Fruit fly (Drosophila melanogaster): ENCODE data around the gene CG11403.
A peak's percentile ranks its signal among the peaks of the same experiment; 100 is the strongest.

Gene CG11403

DNA sequence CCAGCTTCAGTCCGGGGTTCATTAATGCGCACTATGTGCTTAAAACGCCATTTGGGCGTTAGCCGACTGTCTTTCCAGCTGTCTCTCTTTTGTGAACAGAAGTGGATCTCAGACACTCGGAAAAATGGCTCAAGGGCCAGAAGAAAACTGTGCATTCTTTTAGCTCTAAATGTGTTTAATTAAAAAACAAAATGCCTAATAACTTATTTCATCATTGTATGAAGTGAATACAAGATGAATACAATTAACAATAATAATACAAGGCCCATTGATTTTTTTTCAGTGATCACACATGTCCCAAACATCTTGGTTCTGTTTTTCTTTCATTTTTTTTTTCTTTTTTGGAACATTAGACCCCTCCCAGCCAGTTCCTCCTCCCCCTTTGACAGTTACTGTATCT, 33.2 kb upstream of the CG11403 start (continued):
- TF ChIP-seq CG5245 (GFP tag; optimal IDR thresholded peaks at IDR 0.05) (no peak), pzg (GFP tag; optimal IDR thresholded peaks at IDR 0.05) (no peak), E2f2 (GFP tag; IDR thresholded peaks at IDR 0.05) (peak; percentile 17; the same call in 1 of the 2 replicates), cwo (GFP tag; optimal IDR thresholded peaks at IDR 0.05) (peak; percentile 42), crol (GFP tag; IDR thresholded peaks at IDR 0.05) (no peak), CG17359 (tag; optimal IDR thresholded peaks at IDR 0.05) (peak; percentile 68), sob (GFP tag; IDR thresholded peaks at IDR 0.05) (peak; percentile 55), Chrac-16 (GFP tag; optimal IDR thresholded peaks at IDR 0.05) (peak; percentile 36), Dfd (GFP tag; optimal IDR thresholded peaks at IDR 0.05) (no peak), CG14965 (GFP tag; optimal IDR thresholded peaks at IDR 0.05; ENCODE audit: borderline replicate concordance) (no peak), CG2116 (GFP tag; optimal IDR thresholded peaks at IDR 0.05) (no peak), Optix (GFP tag; IDR thresholded peaks at IDR 0.05) (no peak), ac (GFP tag; optimal IDR thresholded peaks at IDR 0.05) (no peak), Atf3 (GFP tag; optimal IDR thresholded peaks at IDR 0.05) (peak; percentile 54), CrebB (tag; optimal IDR thresholded peaks at IDR 0.05) (no peak), dati (GFP tag; IDR thresholded peaks at IDR 0.05) (no peak), CG3163 (GFP tag; optimal IDR thresholded peaks at IDR 0.05) (no peak), Taf1 (GFP tag; IDR thresholded peaks at IDR 0.05) (no peak; the same call in 1 of the 2 replicates), Opbp (GFP tag; IDR thresholded peaks at IDR 0.05; ENCODE audit: partially characterized antibody) (no peak), aop (GFP tag; IDR thresholded peaks at IDR 0.05) (no peak), D19B (GFP tag; optimal IDR thresholded peaks at IDR 0.05) (no peak), wor (GFP tag; IDR thresholded peaks at IDR 0.05) (peak; percentile 31; the same call in 1 of the 2 replicates), CG14860 (GFP tag; IDR thresholded peaks at IDR 0.05; ENCODE audit: partially characterized antibody) (no peak), ewg (GFP tag; optimal IDR thresholded peaks at IDR 0.05) (peak; percentile 28), prd (optimal IDR thresholded peaks at IDR 0.05) (no peak), prd (GFP tag; IDR thresholded peaks at IDR 0.05) (peak; percentile 68; the same call in 2 of the 3 replicates), CG15514 (GFP tag; optimal IDR thresholded peaks at IDR 0.05) (peak; percentile 13), sens-2 (GFP tag; IDR thresholded peaks at IDR 0.05) (no peak), pho (GFP tag; optimal IDR thresholded peaks at IDR 0.05) (peak; percentile 45), CG9817 (tag; optimal IDR thresholded peaks at IDR 0.05) (peak; percentile 28), wdn (GFP tag; IDR thresholded peaks at IDR 0.05) (0 out of 2 replicates have a peak, but pooled peaks have one; percentile 29), NfI (GFP tag; optimal IDR thresholded peaks at IDR 0.05) (peak; percentile 22), CG11723 (GFP tag; optimal IDR thresholded peaks at IDR 0.05) (peak; percentile 25), Med (GFP tag) (peak; percentile 87), luna (GFP tag; optimal IDR thresholded peaks at IDR 0.05) (no peak), fd96Cb (tag; optimal IDR thresholded peaks at IDR 0.05) (peak; percentile 64), CG13894 (tag; optimal IDR thresholded peaks at IDR 0.05) (no peak), CG10209 (GFP tag; optimal IDR thresholded peaks at IDR 0.05) (peak; percentile 54), bbx (GFP tag; IDR thresholded peaks at IDR 0.05; ENCODE audit: partially characterized antibody) (no peak), jing (GFP tag; optimal IDR thresholded peaks at IDR 0.05) (no peak), odd (GFP tag; optimal IDR thresholded peaks at IDR 0.05) (no peak), org-1 (GFP tag; optimal IDR thresholded peaks at IDR 0.05) (peak; percentile 11), CG7987 (GFP tag; optimal IDR thresholded peaks at IDR 0.05) (no peak), Poxn (GFP tag; IDR thresholded peaks at IDR 0.05) (no peak), her (GFP tag; optimal IDR thresholded peaks at IDR 0.05) (peak; percentile 4), Adf1 (GFP tag; IDR thresholded peaks at IDR 0.05) (no peak), tap (tag; optimal IDR thresholded peaks at IDR 0.05) (no peak), CG15269 (tag; optimal IDR thresholded peaks at IDR 0.05) (peak; percentile 59), schlank (tag; optimal IDR thresholded peaks at IDR 0.05) (no peak), gfzf (GFP tag; optimal IDR thresholded peaks at IDR 0.05) (no peak), CG8089 (GFP tag; optimal IDR thresholded peaks at IDR 0.05) (peak; percentile 51)
